Fruit fly (Drosophila melanogaster): ENCODE data around the gene Nepl6.

Gene Nepl6

DNA sequence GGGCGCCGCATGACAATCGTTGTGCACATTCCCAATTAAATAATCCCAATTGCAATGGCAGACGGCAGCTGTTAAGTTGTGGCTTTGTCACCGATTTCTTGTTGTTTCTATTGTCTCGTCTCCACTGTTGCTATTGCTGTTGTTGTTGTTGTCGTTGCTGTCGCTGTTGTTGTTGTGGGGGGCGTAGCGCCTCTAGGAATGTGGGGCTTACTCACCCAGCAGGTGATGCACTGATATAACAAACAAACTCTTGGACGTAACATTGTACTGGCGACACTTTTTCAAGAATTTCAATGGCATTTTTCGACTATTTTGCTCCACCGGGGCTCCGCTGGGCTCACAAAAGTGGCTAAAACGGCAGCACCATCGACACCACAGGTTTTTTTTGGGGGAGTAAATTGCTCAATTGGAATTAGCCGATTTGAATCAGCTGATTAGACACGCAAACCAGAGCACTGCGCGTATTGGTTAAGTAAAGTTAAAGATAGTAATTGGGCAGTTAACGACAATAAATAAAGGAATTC lies 47.4 kb downstream of the Nepl6 start (continued):
- TF ChIP-seq CG5953 (GFP tag; IDR thresholded peaks at IDR 0.05) (no peak), CG13894 (tag; optimal IDR thresholded peaks at IDR 0.05) (no peak), CG12219 (GFP tag; optimal IDR thresholded peaks at IDR 0.05) (no peak), Atf3 (GFP tag; optimal IDR thresholded peaks at IDR 0.05) (no peak)

Measured in whole organism, embryonic.